Fruit fly (Drosophila melanogaster) whole organism, embryonic: Measurements from ENCODE around the gene M6.

ENCODE experiments used
- B-H2 ChIP-seq: fragments of 200-800 bp; sonication (Bioruptor generic); optimal IDR thresholded peaks from 2 replicates; lab custom pipeline; 2018; ENCODE audit warnings: missing biosample characterization, mild to moderate bottlenecking, missing genetic modification characterization
- BtbVII ChIP-seq: fragments of 200-800 bp; sonication (Bioruptor generic); optimal IDR thresholded peaks from 3 replicates; lab custom pipeline; 2017; ENCODE audit warnings: missing biosample characterization, mild to moderate bottlenecking, missing genetic modification characterization
- CG1024 ChIP-seq: fragments of 200-800 bp; sonication (Bioruptor generic); IDR thresholded peaks from 2 replicates; pipeline ENCODE4 v1.3.6; 2022; ENCODE audit warnings: missing biosample characterization, missing genetic modification characterization
- CG10274 ChIP-seq: fragments of 200-800 bp; sonication (Bioruptor generic); optimal IDR thresholded peaks from 3 replicates; lab custom pipeline; 2017; ENCODE audit warnings: missing biosample characterization, mild to moderate bottlenecking, missing genetic modification characterization
- CG10543 ChIP-seq: fragments of 200-800 bp; sonication (Bioruptor generic); optimal IDR thresholded peaks from 3 replicates; lab custom pipeline; 2017; ENCODE audit warnings: missing biosample characterization, mild to moderate bottlenecking, missing genetic modification characterization, moderate library complexity
- CG12942 ChIP-seq: fragments of 200-800 bp; sonication (Bioruptor generic); optimal IDR thresholded peaks from 3 replicates; lab custom pipeline; 2016; ENCODE audit warnings: missing biosample characterization, missing genetic modification characterization
- CG13123 ChIP-seq: fragments of 200-800 bp; sonication (Bioruptor generic); optimal IDR thresholded peaks from 2 replicates; lab custom pipeline; 2016; ENCODE audit warnings: missing biosample characterization, missing genetic modification characterization
- CG13624 ChIP-seq: fragments of 200-800 bp; sonication (Bioruptor generic); optimal IDR thresholded peaks from 2 replicates; lab custom pipeline; 2016; ENCODE audit warnings: missing biosample characterization, missing genetic modification characterization
- CG14050 ChIP-seq: fragments of 200-800 bp; sonication (Bioruptor generic); IDR thresholded peaks from 3 replicates; pipeline ENCODE4 v1.3.6; 2022; ENCODE audit warnings: missing biosample characterization, missing genetic modification characterization
- CG14667 ChIP-seq: fragments of 200-800 bp; sonication (Bioruptor generic); IDR thresholded peaks from 2 replicates; pipeline ENCODE4 v1.3.6; 2022; ENCODE audit warnings: missing biosample characterization, missing genetic modification characterization
- CG14965 ChIP-seq: fragments of 200-800 bp; sonication (Bioruptor generic); optimal IDR thresholded peaks from 2 replicates; lab custom pipeline; 2016; ENCODE audit warnings: missing biosample characterization, missing genetic modification characterization, borderline replicate concordance
- CG15479 ChIP-seq: fragments of 200-800 bp; sonication (Bioruptor generic); optimal IDR thresholded peaks from 3 replicates; lab custom pipeline; 2019; ENCODE audit warnings: missing biosample characterization, mild to moderate bottlenecking, missing genetic modification characterization, moderate library complexity
- CG15601 ChIP-seq: fragments of 200-800 bp; sonication (Bioruptor generic); optimal IDR thresholded peaks from 3 replicates; lab custom pipeline; 2019; ENCODE audit warnings: missing biosample characterization, mild to moderate bottlenecking, missing genetic modification characterization, moderate library complexity
- CG18011 ChIP-seq: fragments of 200-800 bp; sonication (Bioruptor generic); optimal IDR thresholded peaks from 2 replicates; lab custom pipeline; 2017; ENCODE audit warnings: missing biosample characterization, missing genetic modification characterization, mild to moderate bottlenecking, moderate library complexity, missing genotype
- CG1832 ChIP-seq: fragments of 200-800 bp; sonication (Bioruptor generic); optimal IDR thresholded peaks from 2 replicates; lab custom pipeline; 2017; ENCODE audit warnings: missing biosample characterization, mild to moderate bottlenecking, missing genetic modification characterization, inconsistent platforms
- CG2120 ChIP-seq: fragments of 200-800 bp; sonication (Bioruptor generic); optimal IDR thresholded peaks from 3 replicates; lab custom pipeline; 2016; ENCODE audit warnings: missing biosample characterization, missing genetic modification characterization
- CG30403 ChIP-seq: fragments of 200-800 bp; sonication (Bioruptor generic); optimal IDR thresholded peaks from 3 replicates; lab custom pipeline; 2016; ENCODE audit warnings: missing biosample characterization, missing genetic modification characterization
- CG31224 ChIP-seq: fragments of 200-800 bp; sonication (Bioruptor generic); IDR thresholded peaks from 2 replicates; pipeline ENCODE4 v1.3.6; 2022; ENCODE audit warnings: missing biosample characterization, missing genetic modification characterization
- CG4360 ChIP-seq: fragments of 200-800 bp; sonication (Bioruptor generic); IDR thresholded peaks from 2 replicates; pipeline ENCODE4 v1.3.6; 2022; ENCODE audit warnings: missing biosample characterization, missing genetic modification characterization
- CG7271 ChIP-seq: fragments of 200-800 bp; sonication (Bioruptor generic); optimal IDR thresholded peaks from 2 replicates; lab custom pipeline; 2018; ENCODE audit warnings: missing biosample characterization, mild to moderate bottlenecking, missing genetic modification characterization, moderate library complexity
- CG7745 ChIP-seq: fragments of 200-800 bp; sonication (Bioruptor generic); optimal IDR thresholded peaks from 2 replicates; lab custom pipeline; 2018; ENCODE audit warnings: missing biosample characterization, mild to moderate bottlenecking, missing genetic modification characterization, moderate library complexity
- CG8924 ChIP-seq: fragments of 200-800 bp; optimal IDR thresholded peaks from 3 replicates; lab custom pipeline; 2019; ENCODE audit warnings: missing biosample characterization, mild to moderate bottlenecking, missing genetic modification characterization, moderate library complexity
- CG9876 ChIP-seq: fragments of 200-800 bp; sonication (Bioruptor generic); optimal IDR thresholded peaks from 2 replicates; lab custom pipeline; 2016; ENCODE audit warnings: missing biosample characterization, missing genetic modification characterization
- CkIIα-i1 ChIP-seq: fragments of 200-800 bp; sonication (Bioruptor generic); IDR thresholded peaks from 2 replicates; pipeline ENCODE4 v1.3.6; 2022; ENCODE audit warnings: missing biosample characterization, missing genetic modification characterization
- CrebB ChIP-seq: fragments of 200-800 bp; sonication (Bioruptor generic); optimal IDR thresholded peaks from 3 replicates; lab custom pipeline; 2018; ENCODE audit warnings: missing biosample characterization, mild to moderate bottlenecking, missing genetic modification characterization
- E2f2 ChIP-seq: fragments of 200-800 bp; sonication (Bioruptor generic); IDR thresholded peaks from 2 replicates; pipeline ENCODE4 v1.3.6; 2022; ENCODE audit warnings: missing biosample characterization, missing genetic modification characterization
- Elba2 ChIP-seq: fragments of 200-800 bp; sonication (Bioruptor generic); optimal IDR thresholded peaks from 3 replicates; lab custom pipeline; 2016; ENCODE audit warnings: missing biosample characterization, missing genetic modification characterization
- GATAe ChIP-seq: fragments of 200-800 bp; sonication (Bioruptor generic); conservative IDR thresholded peaks from 2 replicates; pipeline ENCODE4 v1.3.6; 2022; ENCODE audit warnings: missing biosample characterization, missing genetic modification characterization
- Kr ChIP-seq: fragments of 200-800 bp; sonication (Bioruptor generic); optimal IDR thresholded peaks from 2 replicates; lab custom pipeline; 2017; ENCODE audit warnings: missing biosample characterization, mild to moderate bottlenecking, missing genetic modification characterization
- MBD-R2 ChIP-seq: fragments of 200-800 bp; sonication (Bioruptor generic); IDR thresholded peaks from 2 replicates; pipeline ENCODE4 v1.3.6; 2022; ENCODE audit warnings: missing biosample characterization, missing genetic modification characterization
- MESR4 ChIP-seq: fragments of 200-800 bp; sonication (Bioruptor generic); optimal IDR thresholded peaks from 2 replicates; lab custom pipeline; 2018; ENCODE audit warnings: missing biosample characterization, mild to moderate bottlenecking, missing genetic modification characterization, moderate library complexity
- Mad ChIP-seq: fragments of 200-800 bp; sonication (Bioruptor generic); optimal IDR thresholded peaks from 2 replicates; lab custom pipeline; 2016; ENCODE audit warnings: missing biosample characterization, missing genetic modification characterization
- Side ChIP-seq: fragments of 200-800 bp; sonication (Bioruptor generic); optimal IDR thresholded peaks from 2 replicates; lab custom pipeline; 2016; ENCODE audit warnings: missing biosample characterization, missing genetic modification characterization
- al ChIP-seq: fragments of 200-800 bp; sonication (Bioruptor generic); IDR thresholded peaks from 2 replicates; pipeline ENCODE4 v1.3.6; 2022; ENCODE audit warnings: missing biosample characterization, missing genetic modification characterization
- bcd ChIP-seq: fragments of 200-800 bp; sonication (Bioruptor generic); optimal IDR thresholded peaks from 2 replicates; lab custom pipeline; 2017; ENCODE audit warnings: missing biosample characterization, mild to moderate bottlenecking, missing genetic modification characterization
- crc ChIP-seq: fragments of 200-800 bp; sonication (Bioruptor generic); optimal IDR thresholded peaks from 2 replicates; lab custom pipeline; 2016; ENCODE audit warnings: missing biosample characterization, missing genetic modification characterization
- dimm ChIP-seq: fragments of 200-800 bp; sonication (Bioruptor generic); IDR thresholded peaks from 2 replicates; pipeline ENCODE4 v1.3.6; 2022; ENCODE audit warnings: missing biosample characterization, missing genetic modification characterization
- en ChIP-seq: fragments of 200-800 bp; sonication (Bioruptor generic); optimal IDR thresholded peaks from 2 replicates; lab custom pipeline; 2016; ENCODE audit warnings: missing biosample characterization, missing genetic modification characterization
- eyg ChIP-seq: fragments of 200-800 bp; sonication (Bioruptor generic); optimal IDR thresholded peaks from 3 replicates; lab custom pipeline; 2016; ENCODE audit warnings: missing biosample characterization, missing genetic modification characterization
- fd102C ChIP-seq: fragments of 200-800 bp; sonication (Bioruptor generic); optimal IDR thresholded peaks from 2 replicates; lab custom pipeline; 2018; ENCODE audit warnings: missing biosample characterization, mild to moderate bottlenecking, missing genetic modification characterization, moderate library complexity
- ftz-f1 ChIP-seq: fragments of 200-800 bp; sonication (Bioruptor generic); optimal IDR thresholded peaks from 2 replicates; lab custom pipeline; 2016; ENCODE audit warnings: missing biosample characterization, missing genetic modification characterization
- gcm ChIP-seq: fragments of 200-800 bp; sonication (Bioruptor generic); optimal IDR thresholded peaks from 2 replicates; lab custom pipeline; 2019; ENCODE audit warnings: missing biosample characterization, mild to moderate bottlenecking, missing genetic modification characterization, moderate library complexity
- luna ChIP-seq: fragments of 200-800 bp; sonication (Bioruptor generic); optimal IDR thresholded peaks from 2 replicates; lab custom pipeline; 2016; ENCODE audit warnings: missing biosample characterization, missing genetic modification characterization
- pan ChIP-seq, 4 experiments: fragments of >200 bp in 3 of 4; fragments of 200-800 bp in 1 of 4; sonication (Bioruptor generic) in 1 of 4; optimal IDR thresholded peaks in 3 of 4; IDR thresholded peaks in 1 of 4; 2 replicates each; pipeline versions ENCODE4 v1.3.6 to Lab custom; 2017 to 2022; ENCODE audit warnings: missing biosample characterization in 2 of 4, missing genetic modification characterization in 2 of 4, mixed read lengths in 1 of 4
- pb ChIP-seq: fragments of 200-800 bp; sonication (Bioruptor generic); optimal IDR thresholded peaks from 3 replicates; lab custom pipeline; 2016; ENCODE audit warnings: missing biosample characterization, missing genetic modification characterization
- psq ChIP-seq: fragments of 200-800 bp; sonication (Bioruptor generic); optimal IDR thresholded peaks from 2 replicates; lab custom pipeline; 2017; ENCODE audit warnings: missing biosample characterization, missing genetic modification characterization
- unc-4 ChIP-seq: fragments of 200-800 bp; sonication (Bioruptor generic); IDR thresholded peaks from 2 replicates; pipeline ENCODE4 v1.3.6; 2022; ENCODE audit warnings: missing biosample characterization, missing genetic modification characterization; ENCODE audit not compliant: partially characterized antibody
- zen ChIP-seq: fragments of 200-800 bp; sonication (Bioruptor generic); optimal IDR thresholded peaks from 3 replicates; lab custom pipeline; 2018; ENCODE audit warnings: missing biosample characterization, mild to moderate bottlenecking, missing genetic modification characterization, moderate library complexity

The M6 gene

dm6 chr3L:21515823-21516715 lies 8.4 kb downstream of the M6 start, which contains the start of the genes SAK and Cdk12 (continued):
- TF ChIP-seq ftz-f1 (GFP tag; lab: Kevin White, UChicago) (no peak), CG13624 (GFP tag; lab: Kevin White, UChicago) (peak; percentile 49), CG8924 (peak; percentile 89), CG7745 (tag; lab: Kevin White, UChicago) (peak; percentile 36), Kr (GFP tag; lab: Kevin White, UChicago) (no peak), CG30403 (GFP tag; lab: Kevin White, UChicago) (peak; percentile 92), bcd (peak; percentile 91), GATAe (GFP tag; lab: Robert Waterston, UW) (peak; percentile 38; the same call in 1 of the 2 replicates), gcm (peak; percentile 76), CG10274 (GFP tag; lab: Kevin White, UChicago) (peak; percentile 48), CrebB (tag; lab: Kevin White, UChicago) (peak; percentile 38), CG15601 (tag; lab: Kevin White, UChicago) (peak; percentile 82), CG7271 (peak; percentile 57), luna (GFP tag; lab: Kevin White, UChicago) (no peak), CG14050 (GFP tag; lab: Robert Waterston, UW) (peak; percentile 54), pan (optimal IDR thresholded peaks at IDR 0.05; lab: Kevin White, UChicago) (no peak), pan (GFP tag; optimal IDR thresholded peaks at IDR 0.05 in 1 of 2, IDR thresholded peaks at IDR 0.05 in 1 of 2) (peak in 1 of 2 experiments; percentile 84), CkIIα-i1 (GFP tag; lab: Robert Waterston, UW) (no peak), CG31224 (GFP tag; lab: Robert Waterston, UW) (peak; percentile 78), al (GFP tag; lab: Robert Waterston, UW) (peak; percentile 75), B-H2 (peak; percentile 92), CG14965 (GFP tag; lab: Kevin White, UChicago) (no peak), CG12942 (peak; percentile 76), Side (GFP tag; lab: Kevin White, UChicago) (peak; percentile 20), CG13123 (GFP tag; lab: Kevin White, UChicago) (peak; percentile 32), CG18011 (GFP tag; lab: Kevin White, UChicago) (peak; percentile 61), CG2120 (GFP tag; lab: Kevin White, UChicago) (peak; percentile 84), pb (GFP tag; lab: Kevin White, UChicago) (peak; percentile 16), zen (tag; lab: Kevin White, UChicago) (peak; percentile 87), eyg (GFP tag; lab: Kevin White, UChicago) (no peak), Elba2 (peak; percentile 77), dimm (GFP tag; lab: Robert Waterston, UW) (peak; percentile 21; the same call in 1 of the 2 replicates), CG9876 (peak; percentile 60), CG1832 (no peak), CG1024 (GFP tag; lab: Robert Waterston, UW) (peak; percentile 77), BtbVII (peak; percentile 82), crc (no peak), MESR4 (peak; percentile 89), fd102C (GFP tag; lab: Kevin White, UChicago) (no peak), en (GFP tag; lab: Kevin White, UChicago) (no peak), CG15479 (GFP tag; lab: Kevin White, UChicago) (peak; percentile 12), MBD-R2 (GFP tag; lab: Robert Waterston, UW) (peak; percentile 60), CG10543 (GFP tag; lab: Kevin White, UChicago) (peak; percentile 95), Mad (GFP tag; lab: Kevin White, UChicago) (peak; percentile 43), CG14667 (GFP tag; lab: Robert Waterston, UW) (peak; percentile 80), psq (GFP tag; lab: Kevin White, UChicago) (peak; percentile 63), E2f2 (GFP tag; lab: Robert Waterston, UW) (peak; percentile 83), unc-4 (GFP tag; lab: Robert Waterston, UW) (peak; percentile 37; the same call in 1 of the 2 replicates), CG4360 (GFP tag; lab: Robert Waterston, UW) (0 out of 2 replicates have a peak, but pooled peaks have one; percentile 43)
